Fruit fly (Drosophila melanogaster): ENCODE measurements around the gene Naa15-16.

The Naa15-16 gene

dm6 chrX:19491984-19492584 is 12.3 kb downstream of the Naa15-16 start, which contains the start of the genes pcm and ND-18 (continued):
- TF ChIP-seq Rx (GFP tag; IDR thresholded peaks at IDR 0.05) (no peak), slp2 (GFP tag; optimal IDR thresholded peaks at IDR 0.05) (no peak), HHEX (GFP tag; optimal IDR thresholded peaks at IDR 0.05) (no peak), CG10543 (GFP tag; optimal IDR thresholded peaks at IDR 0.05) (no peak), ssp (GFP tag; IDR thresholded peaks at IDR 0.05) (no peak), luna (GFP tag; optimal IDR thresholded peaks at IDR 0.05) (no peak), CG34224 (GFP tag; IDR thresholded peaks at IDR 0.05; ENCODE audit: partially characterized antibody) (0 out of 3 replicates have a peak, but pooled peaks have one; percentile 22), CG12219 (GFP tag; optimal IDR thresholded peaks at IDR 0.05) (no peak), Hey (tag; optimal IDR thresholded peaks at IDR 0.05) (no peak), knrl (GFP tag; IDR thresholded peaks at IDR 0.05; ENCODE audit: partially characterized antibody) (0 out of 3 replicates have a peak, but pooled peaks have one; percentile 28), odd (GFP tag; optimal IDR thresholded peaks at IDR 0.05) (no peak), CG12071 (GFP tag; optimal IDR thresholded peaks at IDR 0.05) (no peak), H15 (GFP tag; IDR thresholded peaks at IDR 0.05) (no peak), ttk (GFP tag; IDR thresholded peaks at IDR 0.05) (no peak), her (GFP tag; optimal IDR thresholded peaks at IDR 0.05) (no peak), CG9817 (tag; optimal IDR thresholded peaks at IDR 0.05) (no peak), CG7745 (tag; optimal IDR thresholded peaks at IDR 0.05) (no peak), CG3065 (GFP tag; optimal IDR thresholded peaks at IDR 0.05) (no peak), Poxn (GFP tag; IDR thresholded peaks at IDR 0.05) (no peak), E2f2 (GFP tag; IDR thresholded peaks at IDR 0.05) (peak; percentile 74), CG4707 (GFP tag; optimal IDR thresholded peaks at IDR 0.05) (no peak), dimm (GFP tag; IDR thresholded peaks at IDR 0.05) (no peak), ems (GFP tag; optimal IDR thresholded peaks at IDR 0.05) (no peak), CG4360 (GFP tag; IDR thresholded peaks at IDR 0.05) (no peak), Meics (GFP tag; optimal IDR thresholded peaks at IDR 0.05) (no peak), Max (GFP tag; optimal IDR thresholded peaks at IDR 0.05) (peak; percentile 9), lilli (GFP tag; optimal IDR thresholded peaks at IDR 0.05) (peak; percentile 31), tap (tag; optimal IDR thresholded peaks at IDR 0.05) (no peak), CG14441 (GFP tag; IDR thresholded peaks at IDR 0.05) (no peak), CG43689 (GFP tag; IDR thresholded peaks at IDR 0.05) (no peak), HLH4C (GFP tag; IDR thresholded peaks at IDR 0.05; ENCODE audit: partially characterized antibody) (no peak), Camta (GFP tag; optimal IDR thresholded peaks at IDR 0.05) (no peak), CG17361 (GFP tag; IDR thresholded peaks at IDR 0.05) (no peak), Gsc (GFP tag; IDR thresholded peaks at IDR 0.05) (no peak), NFAT (GFP tag; IDR thresholded peaks at IDR 0.05) (no peak), Nf-YB (GFP tag; optimal IDR thresholded peaks at IDR 0.05) (no peak), CG6272 (GFP tag; IDR thresholded peaks at IDR 0.05) (no peak), pb (GFP tag; optimal IDR thresholded peaks at IDR 0.05) (no peak), CG15479 (GFP tag; optimal IDR thresholded peaks at IDR 0.05) (no peak), trh (GFP tag; optimal IDR thresholded peaks at IDR 0.05) (no peak), CG13424 (tag; optimal IDR thresholded peaks at IDR 0.05) (no peak), CG1024 (GFP tag; IDR thresholded peaks at IDR 0.05) (no peak), HLH3B (GFP tag; IDR thresholded peaks at IDR 0.05) (no peak), zen2 (GFP tag; IDR thresholded peaks at IDR 0.05; ENCODE audit: partially characterized antibody) (no peak), Usf (GFP tag; optimal IDR thresholded peaks at IDR 0.05) (no peak), Six4 (GFP tag; optimal IDR thresholded peaks at IDR 0.05) (no peak), CG2120 (GFP tag; optimal IDR thresholded peaks at IDR 0.05) (peak; percentile 4), vfl (GFP tag; optimal IDR thresholded peaks at IDR 0.05) (no peak), CG2889 (GFP tag; IDR thresholded peaks at IDR 0.05) (no peak), B-H1 (GFP tag; IDR thresholded peaks at IDR 0.05) (no peak), CG10267 (tag; optimal IDR thresholded peaks at IDR 0.05) (peak; percentile 54), Mrtf (GFP tag; IDR thresholded peaks at IDR 0.05) (no peak)

All from whole organism, embryonic.